Worm (Caenorhabditis elegans) whole organism, L2 larva: ENCODE data around the gene C23G10.11.

Experiments used
- C34F6.9 ChIP-seq: fragments of 150-350 bp; optimal IDR thresholded peaks from 2 replicates; lab custom pipeline; 2014; ENCODE audit warnings: missing biosample characterization, missing genetic modification characterization
- F13H6.1 ChIP-seq: sonication (generic microtip); optimal IDR thresholded peaks from 2 replicates; lab custom pipeline; 2016; ENCODE audit warnings: missing genetic modification characterization, missing compliant biosample characterization
- R02D3.7 ChIP-seq: fragments of 150-350 bp; optimal IDR thresholded peaks from 2 replicates; lab custom pipeline; 2014; ENCODE audit warnings: missing biosample characterization, missing genetic modification characterization
- ZK546.5 ChIP-seq: sonication (generic microtip); optimal IDR thresholded peaks from 2 replicates; lab custom pipeline; 2017; ENCODE audit warnings: missing biosample characterization, missing genetic modification characterization
- alr-1 ChIP-seq: fragments of 150-350 bp; optimal IDR thresholded peaks from 2 replicates; lab custom pipeline; 2014; ENCODE audit warnings: missing biosample characterization, missing genetic modification characterization
- ama-1 ChIP-seq: fragments of 150-350 bp; optimal IDR thresholded peaks from 2 replicates; lab custom pipeline; 2018; ENCODE audit warnings: inconsistent platforms
- blmp-1 ChIP-seq: sonication (generic microtip); optimal IDR thresholded peaks from 2 replicates; lab custom pipeline; 2017; ENCODE audit warnings: missing genetic modification characterization, mild to moderate bottlenecking, missing compliant biosample characterization, antibody characterized with exemption, moderate library complexity; ENCODE audit not compliant: insufficient read depth
- crh-2 ChIP-seq: sonication (generic microtip); optimal IDR thresholded peaks from 2 replicates; lab custom pipeline; 2017; ENCODE audit warnings: missing biosample characterization, missing genetic modification characterization
- dmd-4 ChIP-seq: sonication (generic microtip); optimal IDR thresholded peaks from 2 replicates; lab custom pipeline; 2017; ENCODE audit warnings: missing biosample characterization, missing genetic modification characterization
- egl-27 ChIP-seq: sonication (generic microtip); optimal IDR thresholded peaks from 3 replicates; lab custom pipeline; 2017; ENCODE audit warnings: missing biosample characterization, missing genetic modification reagents, missing genetic modification characterization
- elt-1 ChIP-seq: fragments of 150-350 bp; optimal IDR thresholded peaks from 2 replicates; lab custom pipeline; 2014; ENCODE audit warnings: missing biosample characterization, missing genetic modification characterization
- elt-3 ChIP-seq: sonication (generic microtip); optimal IDR thresholded peaks from 2 replicates; lab custom pipeline; 2017; ENCODE audit warnings: missing biosample characterization, missing genetic modification characterization
- fos-1 ChIP-seq: fragments of 150-350 bp; optimal IDR thresholded peaks from 2 replicates; lab custom pipeline; 2014; ENCODE audit warnings: missing biosample characterization, missing genetic modification characterization
- gmeb-1 ChIP-seq: fragments of 150-350 bp; optimal IDR thresholded peaks from 2 replicates; lab custom pipeline; 2014; ENCODE audit warnings: missing biosample characterization, missing genetic modification characterization
- lin-11 ChIP-seq: fragments of 150-350 bp; sonication (generic microtip); optimal IDR thresholded peaks from 2 replicates; lab custom pipeline; 2014; ENCODE audit warnings: missing biosample characterization, missing genetic modification characterization, inconsistent platforms, mixed read lengths
- lin-13 ChIP-seq: fragments of 150-350 bp; optimal IDR thresholded peaks from 2 replicates; lab custom pipeline; 2014; ENCODE audit warnings: missing biosample characterization, missing genetic modification reagents, missing genetic modification characterization
- lsy-2 ChIP-seq, 2 experiments: fragments of 150-350 bp in 1 of 2; sonication (generic microtip) in 1 of 2; optimal IDR thresholded peaks; 2 replicates each; lab custom pipeline; 2014 to 2017; ENCODE audit warnings: missing biosample characterization in 2 of 2, missing genetic modification characterization in 2 of 2
- mab-5 ChIP-seq: fragments of 150-350 bp; optimal IDR thresholded peaks from 2 replicates; lab custom pipeline; 2014; ENCODE audit warnings: missing biosample characterization, missing genetic modification characterization
- mdl-1 ChIP-seq, 2 experiments: fragments of 150-350 bp in 1 of 2; sonication (generic microtip) in 1 of 2; optimal IDR thresholded peaks; 2 replicates each; lab custom pipeline; 2017; ENCODE audit warnings: missing biosample characterization in 2 of 2, missing genetic modification characterization in 2 of 2
- nhr-10 ChIP-seq: sonication (generic microtip); optimal IDR thresholded peaks from 2 replicates; lab custom pipeline; 2017; ENCODE audit warnings: missing biosample characterization, missing genetic modification characterization
- nhr-11 ChIP-seq: fragments of 150-350 bp; optimal IDR thresholded peaks from 2 replicates; lab custom pipeline; 2014; ENCODE audit warnings: missing biosample characterization, missing genetic modification characterization
- nhr-12 ChIP-seq: fragments of 150-350 bp; optimal IDR thresholded peaks from 2 replicates; lab custom pipeline; 2014; ENCODE audit warnings: missing biosample characterization, missing genetic modification characterization
- nhr-129 ChIP-seq: fragments of 150-350 bp; optimal IDR thresholded peaks from 2 replicates; lab custom pipeline; 2014; ENCODE audit warnings: missing biosample characterization, missing genetic modification characterization
- nhr-21 ChIP-seq: fragments of 150-350 bp; optimal IDR thresholded peaks from 2 replicates; lab custom pipeline; 2014; ENCODE audit warnings: missing biosample characterization, missing genetic modification characterization
- nhr-23 ChIP-seq: fragments of 150-350 bp; optimal IDR thresholded peaks from 2 replicates; lab custom pipeline; 2014; ENCODE audit warnings: missing biosample characterization, missing genetic modification reagents, missing genetic modification characterization
- nhr-237 ChIP-seq: fragments of 150-350 bp; optimal IDR thresholded peaks from 2 replicates; lab custom pipeline; 2014; ENCODE audit warnings: missing biosample characterization, missing genetic modification characterization
- nhr-25 ChIP-seq: fragments of 150-350 bp; sonication (generic microtip); optimal IDR thresholded peaks from 3 replicates; lab custom pipeline; 2014; ENCODE audit warnings: missing biosample characterization, missing genetic modification characterization
- nhr-77 ChIP-seq: fragments of 150-350 bp; optimal IDR thresholded peaks from 2 replicates; lab custom pipeline; 2014; ENCODE audit warnings: missing biosample characterization, missing genetic modification characterization
- peb-1 ChIP-seq: fragments of 150-350 bp; optimal IDR thresholded peaks from 2 replicates; lab custom pipeline; 2014; ENCODE audit warnings: missing biosample characterization, missing genetic modification characterization
- sem-4 ChIP-seq: fragments of 150-350 bp; optimal IDR thresholded peaks from 2 replicates; lab custom pipeline; 2014; ENCODE audit warnings: missing biosample characterization, missing genetic modification reagents, missing genetic modification characterization
- skn-1 ChIP-seq: sonication (generic microtip); optimal IDR thresholded peaks from 2 replicates; lab custom pipeline; 2017; ENCODE audit warnings: missing biosample characterization, missing genetic modification characterization
- sma-3 ChIP-seq: sonication (generic microtip); optimal IDR thresholded peaks from 2 replicates; lab custom pipeline; 2016; ENCODE audit warnings: missing genetic modification reagents, missing genetic modification characterization, missing compliant biosample characterization
- sma-9 ChIP-seq, 2 experiments: fragments of 150-350 bp in 1 of 2; sonication (generic microtip) in 1 of 2; optimal IDR thresholded peaks; 2 replicates each; lab custom pipeline; 2014 to 2016; ENCODE audit warnings: missing genetic modification characterization in 2 of 2, mild to moderate bottlenecking in 1 of 2, missing biosample characterization in 1 of 2, missing compliant biosample characterization in 1 of 2, missing genetic modification reagents in 1 of 2, moderate library complexity in 1 of 2
- unc-39 ChIP-seq: fragments of 150-350 bp; optimal IDR thresholded peaks from 2 replicates; lab custom pipeline; 2014; ENCODE audit warnings: missing biosample characterization, missing genetic modification characterization
- unc-55 ChIP-seq: fragments of 150-350 bp; sonication (generic microtip); optimal IDR thresholded peaks from 3 replicates; lab custom pipeline; 2014; ENCODE audit warnings: missing biosample characterization, missing genetic modification reagents, missing genetic modification characterization
- unc-62 ChIP-seq: fragments of 150-350 bp; optimal IDR thresholded peaks from 2 replicates; lab custom pipeline; 2014; ENCODE audit warnings: missing biosample characterization, missing genetic modification reagents, missing genetic modification characterization
- zag-1 ChIP-seq: fragments of 150-350 bp; optimal IDR thresholded peaks from 2 replicates; lab custom pipeline; 2014; ENCODE audit warnings: missing biosample characterization, missing genetic modification characterization
- ztf-1 ChIP-seq: fragments of 200-800 bp; sonication (Bioruptor generic); conservative IDR thresholded peaks from 2 replicates; pipeline ENCODE4 v1.3.6; 2022; ENCODE audit warnings: missing genetic modification characterization, missing compliant biosample characterization
- ztf-11 ChIP-seq: sonication (generic microtip); optimal IDR thresholded peaks from 2 replicates; lab custom pipeline; 2017; ENCODE audit warnings: missing biosample characterization, missing genetic modification characterization

C23G10.11 gene

DNA sequence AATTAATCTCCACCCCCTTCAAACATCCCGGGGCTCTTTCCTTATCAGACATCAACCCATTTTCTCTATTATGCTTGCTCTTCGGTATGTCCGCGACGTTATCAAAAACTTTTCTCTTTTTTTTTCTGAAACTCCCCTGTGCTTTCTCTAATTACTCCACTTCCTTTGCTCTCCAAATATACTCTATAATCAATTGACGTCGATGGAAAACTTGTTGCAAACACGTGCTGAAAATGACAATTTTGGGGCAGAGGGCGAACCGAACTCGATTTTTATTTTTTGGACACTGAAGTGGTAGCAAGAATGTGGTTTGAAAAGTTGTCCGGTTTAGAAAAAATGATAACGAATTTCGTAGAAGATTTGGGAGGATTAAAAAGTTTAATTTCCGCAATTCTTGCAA is 36.3 kb downstream of the C23G10.11 start:
- TF ChIP-seq F13H6.1 (tag; lab: Kevin White, UChicago) (peak; percentile 13), mdl-1 (tag; optimal IDR thresholded peaks at IDR 0.05; lab: Kevin White, UChicago) (peak in 1 of 2 experiments; percentile 8), fos-1 (tag; lab: Kevin White, UChicago) (peak; percentile 76), zag-1 (tag; lab: Kevin White, UChicago) (no peak), crh-2 (peak; percentile 44), gmeb-1 (tag; lab: Kevin White, UChicago) (peak; percentile 6), ama-1 (lab: Kevin White, UChicago) (no peak), elt-1 (tag; lab: Kevin White, UChicago) (no peak), sma-9 (GFP tag; optimal IDR thresholded peaks at IDR 0.05; lab: Kevin White, UChicago) (peak; percentile 83), sma-9 (tag; optimal IDR thresholded peaks at IDR 0.05; lab: Kevin White, UChicago) (no peak)

DNA sequence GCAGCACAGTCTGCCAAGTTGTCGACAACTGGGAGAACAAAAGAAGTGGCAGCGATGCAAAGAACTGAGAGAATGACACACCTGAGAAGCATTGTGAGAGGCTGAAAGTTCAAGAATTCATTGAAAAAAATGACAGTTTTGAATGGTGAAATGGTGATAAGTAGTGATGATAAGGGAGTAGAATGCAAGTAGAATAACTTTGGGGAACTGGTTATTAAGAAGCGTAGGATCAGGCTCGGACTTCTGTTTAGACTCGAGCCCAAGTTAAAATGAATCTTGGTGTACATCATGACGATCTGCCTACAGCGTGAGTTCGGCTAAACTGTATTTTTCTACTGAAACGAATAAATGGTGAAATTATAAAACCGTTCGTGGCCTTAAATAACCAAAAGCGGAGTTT is 36.8 kb downstream of the C23G10.11 start, which contains the start of gene F42A10.7:
Gene F42A10.7, minus strand, starts transcription at position 101 of the 400 bp plus-strand sequence.
- TF ChIP-seq peb-1 (tag; lab: Kevin White, UChicago) (no peak), ztf-1 (GFP tag; lab: Robert Waterston, UW) (no peak), alr-1 (tag; lab: Kevin White, UChicago) (no peak), unc-62 (GFP tag; lab: Kevin White, UChicago) (no peak), unc-55 (GFP tag; lab: Kevin White, UChicago) (no peak), elt-3 (tag; lab: Kevin White, UChicago) (no peak), skn-1 (tag; lab: Kevin White, UChicago) (no peak), ztf-11 (tag; lab: Kevin White, UChicago) (no peak), sem-4 (tag; lab: Kevin White, UChicago) (no peak), mdl-1 (tag; optimal IDR thresholded peaks at IDR 0.05; lab: Kevin White, UChicago) (no peak)

DNA sequence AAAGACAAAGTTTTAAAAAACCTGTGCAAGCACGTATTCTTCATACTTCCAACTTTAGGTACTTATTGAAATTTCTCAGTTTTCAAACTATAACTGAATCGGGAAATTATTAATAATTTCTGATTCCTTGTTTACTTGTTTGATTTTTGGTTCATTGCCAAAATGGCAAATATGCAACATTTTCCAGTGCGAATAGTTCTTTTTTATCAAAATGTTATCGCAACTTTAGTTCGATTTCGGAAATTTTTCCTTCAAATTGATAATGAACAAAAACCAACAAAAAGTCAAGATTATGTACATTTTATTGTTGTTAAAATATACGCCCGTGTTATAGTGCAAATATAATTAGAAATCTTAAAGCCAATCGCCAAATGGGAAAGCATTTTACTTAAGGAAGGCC is 37.7 kb downstream of the C23G10.11 start:
- TF ChIP-seq fos-1 (tag; lab: Kevin White, UChicago) (peak; percentile 45), unc-39 (tag; lab: Kevin White, UChicago) (no peak)
- TF ChIP-seq, all 48 proteins: peak for 1

- TF ChIP-seq nhr-12 (no peak), peb-1 (tag; lab: Kevin White, UChicago) (no peak), nhr-23 (no peak), fos-1 (tag; lab: Kevin White, UChicago) (peak; percentile 23), dmd-4 (tag; lab: Kevin White, UChicago) (no peak), R02D3.7 (tag; lab: Kevin White, UChicago) (no peak), nhr-10 (tag; lab: Kevin White, UChicago) (no peak)
Observed at ce11 chrIII:6176761-6177160, 38.6 kb downstream of the C23G10.11 start, which contains the start of gene F42A10.6. F42A10.6 (minus strand) TSS chrIII:6176861.

ce11 chrIII:6176172-6176571 is 39.2 kb downstream of the C23G10.11 start:
- TF ChIP-seq ama-1 (lab: Kevin White, UChicago) (no peak), C34F6.9 (tag; lab: Kevin White, UChicago) (no peak), elt-1 (tag; lab: Kevin White, UChicago) (no peak), nhr-129 (tag; lab: Kevin White, UChicago) (no peak), nhr-10 (tag; lab: Kevin White, UChicago) (no peak)

ce11 chrIII:6173020-6173597 is 42.3 kb downstream of the C23G10.11 start, which contains the start of the genes abcf-3 and F42A10.5:
abcf-3 (plus strand) TSS chrIII:6173403.
F42A10.5 (minus strand) TSS chrIII:6173477.
- TF ChIP-seq gmeb-1 (tag; lab: Kevin White, UChicago) (peak; percentile 78), nhr-11 (tag; lab: Kevin White, UChicago) (no peak), mab-5 (tag; lab: Kevin White, UChicago) (peak; percentile 66), ztf-1 (GFP tag; lab: Robert Waterston, UW) (no peak), elt-1 (tag; lab: Kevin White, UChicago) (no peak), nhr-25 (no peak), unc-62 (GFP tag; lab: Kevin White, UChicago) (no peak), lin-11 (tag; lab: Kevin White, UChicago) (no peak), nhr-129 (tag; lab: Kevin White, UChicago) (peak; percentile 70), peb-1 (tag; lab: Kevin White, UChicago) (no peak), sma-3 (GFP tag; lab: Kevin White, UChicago) (peak; percentile 42), dmd-4 (tag; lab: Kevin White, UChicago) (no peak), nhr-237 (no peak), ZK546.5 (no peak), blmp-1 (no peak), ztf-11 (tag; lab: Kevin White, UChicago) (no peak), elt-3 (tag; lab: Kevin White, UChicago) (no peak), egl-27 (no peak), zag-1 (tag; lab: Kevin White, UChicago) (no peak), sem-4 (tag; lab: Kevin White, UChicago) (peak; percentile 28), nhr-77 (tag; lab: Kevin White, UChicago) (peak; percentile 38), sma-9 (GFP tag; optimal IDR thresholded peaks at IDR 0.05; lab: Kevin White, UChicago) (peak; percentile 67), sma-9 (tag; optimal IDR thresholded peaks at IDR 0.05; lab: Kevin White, UChicago) (no peak), C34F6.9 (tag; lab: Kevin White, UChicago) (peak; percentile 90), nhr-21 (tag; lab: Kevin White, UChicago) (peak; percentile 57), lsy-2 (tag; optimal IDR thresholded peaks at IDR 0.05; lab: Kevin White, UChicago) (peak; percentile 79 to 89), lin-13 (GFP tag; lab: Kevin White, UChicago) (peak; percentile 65)
